Worm (Caenorhabditis elegans) whole organism, late embryonic: Measurements from ENCODE around the gene vha-2.

Experiments
- K02D7.2 ChIP-seq: sonication (generic microtip); optimal IDR thresholded peaks from 2 replicates; lab custom pipeline; 2017; ENCODE audit warnings: mild to moderate bottlenecking, missing genetic modification characterization, missing compliant biosample characterization
- Y22D7AL.16 ChIP-seq: sonication (generic microtip); optimal IDR thresholded peaks from 2 replicates; lab custom pipeline; 2016; ENCODE audit warnings: missing genetic modification characterization, missing compliant biosample characterization
- ahr-1 ChIP-seq: sonication (generic microtip); optimal IDR thresholded peaks from 2 replicates; lab custom pipeline; 2016; ENCODE audit warnings: missing genetic modification characterization, missing compliant biosample characterization
- ama-1 ChIP-seq: fragments of 150-350 bp; optimal IDR thresholded peaks from 2 replicates; lab custom pipeline; 2014
- ceh-18 ChIP-seq: sonication (generic microtip); optimal IDR thresholded peaks from 2 replicates; lab custom pipeline; 2016; ENCODE audit warnings: missing genetic modification characterization, missing compliant biosample characterization
- ceh-22 ChIP-seq: sonication (generic microtip); optimal IDR thresholded peaks from 2 replicates; lab custom pipeline; 2017; ENCODE audit warnings: missing biosample characterization, missing genetic modification characterization
- ceh-24 ChIP-seq: sonication (generic microtip); optimal IDR thresholded peaks from 2 replicates; lab custom pipeline; 2016; ENCODE audit warnings: mild to moderate bottlenecking, missing genetic modification characterization, missing compliant biosample characterization
- ceh-30 ChIP-seq: fragments of 150-350 bp; optimal IDR thresholded peaks from 2 replicates; lab custom pipeline; 2014; ENCODE audit warnings: missing biosample characterization, missing genetic modification characterization
- che-1 ChIP-seq: sonication (generic microtip); optimal IDR thresholded peaks from 2 replicates; lab custom pipeline; 2016; ENCODE audit warnings: mild to moderate bottlenecking, missing genetic modification characterization, missing compliant biosample characterization
- elt-4 ChIP-seq: sonication (generic microtip); optimal IDR thresholded peaks from 2 replicates; lab custom pipeline; 2016; ENCODE audit warnings: missing genetic modification characterization, missing compliant biosample characterization
- ets-4 ChIP-seq: sonication (generic microtip); optimal IDR thresholded peaks from 2 replicates; lab custom pipeline; 2016; ENCODE audit warnings: missing genetic modification characterization, missing compliant biosample characterization
- eyg-1 ChIP-seq: sonication (generic microtip); optimal IDR thresholded peaks from 2 replicates; lab custom pipeline; 2016; ENCODE audit warnings: missing genotype, missing genetic modification characterization, missing compliant biosample characterization
- hlh-13 ChIP-seq: fragments of 200-800 bp; sonication (Bioruptor generic); optimal IDR thresholded peaks from 2 replicates; lab custom pipeline; 2018; ENCODE audit warnings: mild to moderate bottlenecking, missing genetic modification characterization, missing compliant biosample characterization
- hlh-15 ChIP-seq: sonication (generic microtip); optimal IDR thresholded peaks from 2 replicates; lab custom pipeline; 2016; ENCODE audit warnings: missing genetic modification characterization, missing compliant biosample characterization
- hlh-30 ChIP-seq: sonication (generic microtip); optimal IDR thresholded peaks from 2 replicates; lab custom pipeline; 2017; ENCODE audit warnings: antibody characterized with exemption, missing genetic modification characterization, missing compliant biosample characterization; ENCODE audit not compliant: insufficient read depth
- nfya-1 ChIP-seq: sonication (generic microtip); optimal IDR thresholded peaks from 2 replicates; lab custom pipeline; 2017; ENCODE audit warnings: missing genetic modification characterization, mild to moderate bottlenecking, missing compliant biosample characterization, antibody characterized with exemption, moderate library complexity
- nhr-11 ChIP-seq: fragments of 150-350 bp; optimal IDR thresholded peaks from 2 replicates; lab custom pipeline; 2014; ENCODE audit warnings: missing biosample characterization, missing genetic modification characterization
- pat-9 ChIP-seq: fragments of 200-800 bp; sonication (Bioruptor generic); optimal IDR thresholded peaks from 2 replicates; lab custom pipeline; 2018; ENCODE audit warnings: mild to moderate bottlenecking, missing genetic modification characterization, moderate library complexity, missing compliant biosample characterization
- pha-4 ChIP-seq: fragments of 150-350 bp; optimal IDR thresholded peaks from 2 replicates; lab custom pipeline; 2018; ENCODE audit warnings: missing biosample characterization, missing genetic modification reagents, missing genetic modification characterization
- rnt-1 ChIP-seq: sonication (generic microtip); optimal IDR thresholded peaks from 2 replicates; lab custom pipeline; 2016; ENCODE audit warnings: missing genetic modification characterization, missing compliant biosample characterization
- sdc-2 ChIP-seq: sonication (generic microtip); optimal IDR thresholded peaks from 2 replicates; lab custom pipeline; 2016; ENCODE audit warnings: missing genotype, missing genetic modification characterization, missing compliant biosample characterization
- sox-2 ChIP-seq: fragments of 200-800 bp; sonication (Bioruptor generic); IDR thresholded peaks from 2 replicates; pipeline ENCODE4 v1.3.6; 2022; ENCODE audit warnings: missing genetic modification reagents, missing genetic modification characterization, missing compliant biosample characterization
- syd-9 ChIP-seq: sonication (generic microtip); optimal IDR thresholded peaks from 2 replicates; lab custom pipeline; 2016; ENCODE audit warnings: mild to moderate bottlenecking, missing genetic modification characterization, moderate library complexity, missing compliant biosample characterization
- unc-3 ChIP-seq, 2 experiments: fragments of 200-800 bp in 1 of 2; sonication (Bioruptor generic) in 1 of 2; sonication (generic microtip) in 1 of 2; conservative IDR thresholded peaks in 1 of 2; optimal IDR thresholded peaks in 1 of 2; 2 replicates each; pipeline versions ENCODE4 v1.3.6 to Lab custom; 2016 to 2022; ENCODE audit warnings: missing compliant biosample characterization in 2 of 2, missing genetic modification characterization in 2 of 2, missing genetic modification reagents in 1 of 2
- unc-42 ChIP-seq: sonication (generic microtip); optimal IDR thresholded peaks from 2 replicates; lab custom pipeline; 2016; ENCODE audit warnings: missing genotype, missing genetic modification characterization, missing compliant biosample characterization
- unc-55 ChIP-seq: sonication (generic microtip); optimal IDR thresholded peaks from 2 replicates; lab custom pipeline; 2017; ENCODE audit warnings: missing biosample characterization, missing genetic modification reagents, missing genetic modification characterization
- unc-86 ChIP-seq: sonication (generic microtip); optimal IDR thresholded peaks from 2 replicates; lab custom pipeline; 2016; ENCODE audit warnings: missing genetic modification characterization, missing compliant biosample characterization
- ztf-16 ChIP-seq: sonication (generic microtip); optimal IDR thresholded peaks from 2 replicates; lab custom pipeline; 2017; ENCODE audit warnings: missing genetic modification characterization, missing compliant biosample characterization

The vha-2 gene

DNA sequence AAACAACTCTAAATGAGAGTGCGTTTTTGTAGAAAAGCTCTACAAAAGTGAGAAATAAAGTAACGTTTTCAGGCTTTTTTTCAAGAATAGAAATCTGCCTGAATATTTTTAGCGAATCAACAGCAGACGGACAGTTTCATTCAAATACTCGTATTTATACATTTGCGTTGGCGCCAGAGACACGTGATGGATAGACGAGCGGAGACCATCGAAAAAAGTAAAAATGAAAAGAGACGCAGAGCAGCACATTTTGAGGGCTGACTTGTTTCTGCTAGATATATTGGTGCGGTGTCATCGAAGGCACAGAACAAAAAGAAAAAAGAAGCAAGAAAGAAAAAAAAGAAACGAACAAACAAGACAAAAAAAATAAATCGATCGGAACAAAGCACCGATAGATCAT, 44.0 kb downstream of the vha-2 start:
- TF ChIP-seq hlh-30 (tag; lab: Kevin White, UChicago) (peak; percentile 55), nfya-1 (tag; lab: Kevin White, UChicago) (peak; percentile 3), ceh-24 (tag; lab: Kevin White, UChicago) (no peak)

DNA sequence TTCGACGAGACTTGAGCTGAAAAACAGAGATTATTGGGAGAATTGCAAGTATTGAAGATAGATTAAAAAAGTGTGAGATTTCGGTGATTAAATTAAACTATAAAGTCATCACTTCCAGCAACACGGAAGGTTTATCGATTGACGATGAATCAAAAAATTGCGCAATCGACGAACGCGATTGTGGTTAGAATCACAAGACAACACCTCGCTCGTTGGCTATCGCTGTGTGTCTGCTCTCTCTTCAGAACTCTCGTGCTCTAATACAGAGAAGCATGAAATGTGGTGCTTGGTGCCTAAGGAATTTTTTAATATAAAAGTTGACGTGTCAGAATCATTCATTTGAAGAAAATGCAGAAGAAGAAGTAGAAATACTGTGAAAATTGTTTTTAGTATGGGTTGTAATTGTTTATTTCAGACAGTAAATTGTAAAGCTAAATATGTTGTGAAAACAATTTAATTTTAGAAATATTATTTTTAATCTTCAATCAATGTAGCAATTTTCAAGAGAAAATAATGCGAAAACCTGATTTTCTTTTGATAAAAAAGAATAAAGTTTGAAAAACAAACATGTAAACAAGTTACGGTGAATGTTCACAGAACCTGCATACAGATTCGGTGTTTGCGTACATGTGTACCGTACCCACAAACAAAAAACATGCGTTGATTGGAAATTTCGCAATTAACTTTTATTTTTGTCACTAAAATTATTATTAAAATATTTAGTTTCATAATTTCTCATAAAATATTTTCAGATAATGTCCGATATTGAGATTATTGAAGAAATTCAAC, 45.4 kb downstream of the vha-2 start, which contains the start of the genes ZK632.10 and ZK632.11:
TSS of gene ZK632.10 (minus strand) at position 560 of the 789 bp plus-strand sequence.
TSS of gene ZK632.11 (plus strand) at position 753 of the 789 bp plus-strand sequence.
- TF ChIP-seq ets-4 (tag; lab: Kevin White, UChicago) (no peak), hlh-13 (GFP tag; lab: Kevin White, UChicago) (no peak), rnt-1 (tag; lab: Kevin White, UChicago) (peak; percentile 7), nfya-1 (tag; lab: Kevin White, UChicago) (peak; percentile 18), pha-4 (tag; lab: Kevin White, UChicago) (no peak), hlh-30 (tag; lab: Kevin White, UChicago) (peak; percentile 78)
- TF ChIP-seq, all 69 proteins: peak for 3

ce11 chrIII:9830502-9830901, 48.5 kb downstream of the vha-2 start, which contains the start of gene ZK632.12:
ZK632.12 (plus strand) TSS chrIII:9830802.
- TF ChIP-seq che-1: no peak
- TF ChIP-seq unc-3 (GFP tag; conservative IDR thresholded peaks at IDR 0.05; lab: Robert Waterston, UW): no peak
- no peak for TF ChIP-seq unc-3 (tag; optimal IDR thresholded peaks at IDR 0.05; lab: Kevin White, UChicago)
- TF ChIP-seq pat-9 (tag; lab: Kevin White, UChicago): no peak
- no peak for TF ChIP-seq hlh-13 (GFP tag; lab: Kevin White, UChicago)
- no peak for TF ChIP-seq Y22D7AL.16 (tag; lab: Kevin White, UChicago)

ce11 chrIII:9832569-9832968, 50.6 kb downstream of the vha-2 start:
- no peak for TF ChIP-seq elt-4 (tag; lab: Kevin White, UChicago)
- TF ChIP-seq che-1: no peak
- TF ChIP-seq ama-1 (lab: Kevin White, UChicago): no peak
- no peak for TF ChIP-seq nhr-11 (tag; lab: Kevin White, UChicago)
- no peak for TF ChIP-seq pha-4 (tag; lab: Kevin White, UChicago)
- TF ChIP-seq eyg-1 (tag; lab: Kevin White, UChicago): no peak
- no peak for TF ChIP-seq unc-55 (GFP tag; lab: Kevin White, UChicago)
- no peak for TF ChIP-seq unc-86 (tag; lab: Kevin White, UChicago)
- no peak for TF ChIP-seq ceh-22 (tag; lab: Kevin White, UChicago)
- TF ChIP-seq syd-9 (tag; lab: Kevin White, UChicago): no peak
- no peak for TF ChIP-seq ceh-30
- TF ChIP-seq unc-42 (tag; lab: Kevin White, UChicago): no peak
- no peak for TF ChIP-seq hlh-15
- no peak for TF ChIP-seq ztf-16 (tag; lab: Kevin White, UChicago)
- TF ChIP-seq K02D7.2: no peak
- no peak for TF ChIP-seq nfya-1 (tag; lab: Kevin White, UChicago)
- TF ChIP-seq ceh-18 (tag; lab: Kevin White, UChicago): no peak
- TF ChIP-seq sox-2 (GFP tag; lab: Robert Waterston, UW): no peak
- no peak for TF ChIP-seq sdc-2 (tag; lab: Kevin White, UChicago)
- TF ChIP-seq ahr-1 (tag; lab: Kevin White, UChicago): no peak
